Worm (Caenorhabditis elegans): ENCODE data around the gene gcy-9.

- TF ChIP-seq pes-1 (GFP tag; IDR thresholded peaks at IDR 0.05) (no peak), ama-1 (optimal IDR thresholded peaks at IDR 0.05) (no peak), hmg-4 (GFP tag; optimal IDR thresholded peaks at IDR 0.05) (peak; percentile 29), aly-1 (tag; optimal IDR thresholded peaks at IDR 0.05) (no peak), ets-7 (tag; optimal IDR thresholded peaks at IDR 0.05) (no peak), flt-1 (GFP tag; IDR thresholded peaks at IDR 0.05) (no peak), sea-1 (GFP tag; conservative IDR thresholded peaks at IDR 0.05) (no peak), tbx-37 (GFP tag; conservative IDR thresholded peaks at IDR 0.05) (no peak), B0310.2 (tag; optimal IDR thresholded peaks at IDR 0.05) (no peak), hnd-1 (tag; optimal IDR thresholded peaks at IDR 0.05) (no peak)
Measured at ce11 chrX:11368845-11369244, 31.2 kb upstream of the gcy-9 start.

Measured in whole organism, early embryonic.